Fruit fly (Drosophila melanogaster) whole organism: ENCODE data around the gene Bka.

Experiments used
- CG8478 ChIP-seq: fragments of >200 bp; optimal IDR thresholded peaks from 2 replicates; lab custom pipeline; 2018; ENCODE audit warnings: inconsistent platforms
- EcR ChIP-seq, 2 experiments: fragments of >200 bp; optimal IDR thresholded peaks; 2 replicates each; lab custom pipeline; 2017; ENCODE audit warnings: missing biosample characterization in 2 of 2, missing genetic modification characterization in 2 of 2, missing genetic modification reagents in 2 of 2
- psq ChIP-seq: fragments of >200 bp; optimal IDR thresholded peaks from 2 replicates; lab custom pipeline; 2017

- TF ChIP-seq psq (lab: Kevin White, UChicago): no peak
- no peak for TF ChIP-seq CG8478
- TF ChIP-seq EcR (GFP tag; optimal IDR thresholded peaks at IDR 0.05; lab: Kevin White, UChicago): no peak
Observed at dm6 chr2L:9915011-9915850, 20.1 kb downstream of the Bka start, which contains the start of gene yip2.
